Worm (Caenorhabditis elegans) whole organism, dauer: ENCODE results near the gene R11H6.2.

Experiments
- unc-62 ChIP-seq: sonication (generic microtip); optimal IDR thresholded peaks from 2 replicates; lab custom pipeline; 2017; ENCODE audit warnings: missing biosample characterization, missing genetic modification reagents, missing genetic modification characterization

R11H6.2 gene

DNA sequence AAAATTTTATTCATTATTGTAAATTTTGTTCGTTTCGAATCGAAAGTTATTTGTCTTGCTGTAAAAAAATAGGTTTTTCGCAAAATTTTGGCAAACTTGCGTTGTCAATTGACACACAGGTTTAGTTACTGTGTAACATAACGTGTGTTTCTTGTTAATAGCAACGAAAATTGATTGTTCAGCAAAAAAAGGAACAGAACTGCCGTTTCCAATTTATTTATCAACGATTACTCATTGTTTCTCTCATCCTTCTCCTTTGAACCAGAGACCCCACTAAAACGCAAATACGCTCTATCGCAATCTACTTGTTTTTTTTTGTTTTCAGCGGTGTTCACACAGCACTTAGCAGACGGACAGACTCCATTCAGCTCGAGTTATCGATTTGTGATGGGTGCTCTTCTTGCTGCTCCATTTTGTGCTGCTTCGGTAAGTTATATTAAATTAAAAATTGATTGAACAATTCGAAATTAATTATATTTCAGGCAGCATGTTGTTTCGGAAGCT lies at the start of gene R11H6.2:
R11H6.2 (plus strand) TSS at position 326 of the 504 bp plus-strand sequence.
- no peak for TF ChIP-seq unc-62

DNA sequence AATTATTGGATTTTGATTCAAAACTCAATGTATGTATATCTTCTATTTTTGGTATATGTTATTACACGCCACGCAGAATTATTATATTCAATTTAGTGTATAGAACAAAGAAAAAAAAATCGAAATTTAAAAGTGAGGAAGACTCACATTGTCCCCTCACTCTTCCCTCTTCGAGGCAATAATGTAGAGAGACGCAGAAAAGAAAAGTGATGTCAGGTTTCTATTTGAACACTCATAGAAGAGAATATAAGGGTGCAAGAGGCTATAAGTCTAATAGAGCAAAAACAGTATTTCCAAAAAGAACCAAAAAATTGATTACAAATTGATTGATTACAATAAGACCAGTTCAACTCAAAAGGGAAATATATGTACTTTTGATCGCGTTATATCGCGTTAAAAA lies 49.3 kb upstream of the R11H6.2 start:
- TF ChIP-seq unc-62, result no peak

DNA sequence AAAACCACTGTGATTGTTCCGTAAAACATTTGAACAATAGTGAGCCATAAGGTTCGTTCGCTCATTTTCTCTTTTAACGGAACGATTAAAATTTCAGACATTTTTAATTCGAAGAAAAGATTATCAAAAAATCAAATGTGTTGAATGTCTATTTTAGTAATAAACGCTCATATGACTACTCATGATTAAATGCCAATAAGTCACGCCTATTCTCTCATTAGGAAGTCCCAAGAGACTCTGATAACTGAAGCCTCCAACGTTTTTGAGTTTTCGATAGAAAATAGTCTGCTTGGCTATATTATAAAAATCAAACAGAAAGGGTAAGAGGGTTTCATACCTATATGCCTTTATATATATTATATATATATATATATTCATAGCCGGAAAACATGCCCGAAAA lies 41.6 kb upstream of the R11H6.2 start, which contains the start of gene srg-47:
srg-47 (minus strand) TSS at position 101 of the 400 bp plus-strand sequence.
- no peak for TF ChIP-seq unc-62

DNA sequence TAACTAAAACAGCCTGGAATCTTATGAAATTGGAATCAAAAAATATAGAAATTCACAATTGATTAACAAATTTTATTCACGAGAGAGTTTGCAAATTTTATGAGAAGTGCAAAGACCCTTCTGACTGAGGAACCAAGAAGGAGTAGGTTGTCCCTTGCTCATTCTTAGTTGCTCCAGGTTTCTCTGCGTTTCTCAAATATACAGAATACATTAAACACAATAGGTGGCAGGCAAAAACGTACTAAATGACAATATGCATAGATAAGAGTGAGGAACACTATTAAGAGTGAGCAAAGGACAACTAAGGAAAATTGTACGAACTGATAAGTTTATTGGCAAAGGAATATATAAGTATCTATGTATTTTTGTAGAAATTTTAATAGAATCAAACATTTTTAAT lies 39.0 kb upstream of the R11H6.2 start, which contains the start of gene C53A5.9:
C53A5.9 (minus strand) TSS at position 101 of the 400 bp plus-strand sequence.
- TF ChIP-seq unc-62, result no peak

DNA sequence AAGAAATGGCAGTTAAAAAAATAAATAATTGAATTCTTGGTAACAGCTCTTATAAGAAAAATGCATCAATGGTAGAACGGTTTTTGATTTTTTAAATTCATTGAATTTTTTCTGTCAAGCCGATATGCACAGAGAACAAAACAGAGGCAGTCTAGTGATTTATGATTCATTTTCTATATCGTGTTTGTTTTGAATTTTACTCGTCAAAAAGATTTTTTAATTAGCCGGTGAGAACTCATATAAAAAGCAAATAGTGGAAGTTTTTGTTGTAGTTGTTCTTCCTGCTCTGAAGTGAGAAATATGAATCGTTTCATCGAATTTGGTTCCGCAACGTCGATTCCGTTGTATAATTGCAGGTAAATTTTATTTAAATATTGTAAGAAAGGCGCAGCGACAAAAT lies 38.5 kb upstream of the R11H6.2 start, which contains the start of gene srt-32:
srt-32 (plus strand) TSS at position 301 of the 400 bp plus-strand sequence.
- no peak for TF ChIP-seq unc-62

DNA sequence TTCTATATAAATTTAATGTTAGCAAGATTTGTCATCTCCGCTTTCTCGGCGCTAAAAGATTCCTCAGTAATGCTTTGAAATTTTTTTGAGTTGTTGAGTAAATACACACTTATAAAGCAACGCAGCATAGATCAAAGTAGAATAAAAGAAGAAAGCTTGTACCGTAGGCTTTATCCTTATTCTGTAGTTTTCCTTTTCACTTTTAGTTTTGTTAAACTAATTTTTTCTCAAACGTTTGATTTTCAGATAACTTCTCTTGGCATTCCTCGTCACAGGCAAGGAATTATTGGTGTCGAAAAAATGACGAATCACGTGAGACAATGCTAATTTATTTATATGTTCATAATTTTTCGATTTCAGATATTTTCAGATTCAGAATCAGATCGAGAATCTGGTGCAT lies 35.2 kb upstream of the R11H6.2 start, which contains the start of gene C53A5.11:
C53A5.11 (plus strand) TSS at position 301 of the 400 bp plus-strand sequence.
- no peak for TF ChIP-seq unc-62

DNA sequence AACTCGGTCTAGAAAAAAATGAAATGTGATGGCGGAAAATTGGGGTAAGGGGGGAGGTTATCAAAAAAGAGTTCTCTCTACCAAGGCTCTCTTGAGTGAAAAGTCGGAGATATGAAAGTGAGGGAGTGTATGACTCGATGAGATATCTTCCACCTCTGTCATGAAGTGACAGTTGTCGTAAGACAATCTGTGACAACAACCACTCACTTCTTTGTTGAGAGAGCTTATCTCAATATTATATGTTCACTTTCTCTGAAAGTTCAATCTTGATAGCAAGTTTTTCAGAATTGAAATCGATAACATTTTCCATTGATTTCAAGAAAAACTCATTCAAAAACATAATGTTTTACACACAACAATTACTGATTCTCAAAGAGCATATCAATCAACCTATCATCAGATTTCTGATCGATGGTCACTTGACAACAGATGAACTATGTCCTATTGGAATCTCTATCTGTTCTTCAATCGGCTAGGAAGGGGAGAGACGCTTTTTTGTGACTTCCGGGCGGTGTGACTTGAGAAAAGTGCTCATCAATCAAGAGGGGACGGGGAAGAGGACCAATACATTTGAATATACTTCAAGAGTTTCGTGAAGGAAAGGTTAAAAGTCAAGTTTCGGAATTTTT lies 20.9 kb upstream of the R11H6.2 start:
- TF ChIP-seq unc-62, result no peak

DNA sequence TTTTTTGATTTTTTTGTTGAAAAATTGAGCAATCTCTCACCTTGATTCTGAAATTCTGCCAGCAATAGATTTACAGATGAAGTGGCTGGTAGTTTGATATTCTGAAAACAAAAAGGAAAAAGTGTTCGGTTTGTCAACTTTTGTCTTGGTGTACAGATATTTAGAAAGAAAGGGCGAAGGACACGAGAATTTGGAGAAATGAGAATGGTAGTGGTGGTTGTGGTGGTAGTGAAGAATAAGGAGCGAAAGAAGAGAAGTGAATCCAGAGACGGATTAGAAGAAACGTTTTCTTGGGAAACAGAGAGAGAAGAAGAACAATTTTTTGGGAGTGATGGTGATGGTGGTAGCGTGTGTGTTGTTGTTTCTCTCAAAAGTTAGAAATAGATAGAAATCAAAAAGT lies 18.2 kb upstream of the R11H6.2 start, which contains the start of gene gar-3:
gar-3 (minus strand) TSS at position 101 of the 400 bp plus-strand sequence.
- no peak for TF ChIP-seq unc-62

DNA sequence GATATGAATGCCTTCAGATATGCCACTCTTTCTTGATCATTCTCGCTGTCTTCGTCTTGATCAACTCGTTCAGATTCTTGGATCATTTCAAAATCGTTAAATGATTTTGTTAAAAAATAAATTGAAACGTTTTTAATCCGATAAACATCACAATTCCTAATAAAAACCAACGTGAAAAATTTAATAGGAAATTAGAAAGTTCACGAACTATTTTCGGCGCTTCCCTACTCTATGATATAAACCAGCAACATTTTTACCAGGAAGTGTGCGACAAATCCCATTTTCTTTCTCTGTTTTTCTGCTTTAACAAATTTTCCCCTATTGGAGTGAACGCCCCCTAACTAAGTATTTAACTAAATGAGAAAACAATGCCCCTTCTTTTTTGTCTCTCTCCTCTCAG lies 12.5 kb upstream of the R11H6.2 start, which contains the start of gene Y40H4A.2:
Y40H4A.2 (minus strand) TSS at position 101 of the 400 bp plus-strand sequence.
- TF ChIP-seq unc-62, result no peak

DNA sequence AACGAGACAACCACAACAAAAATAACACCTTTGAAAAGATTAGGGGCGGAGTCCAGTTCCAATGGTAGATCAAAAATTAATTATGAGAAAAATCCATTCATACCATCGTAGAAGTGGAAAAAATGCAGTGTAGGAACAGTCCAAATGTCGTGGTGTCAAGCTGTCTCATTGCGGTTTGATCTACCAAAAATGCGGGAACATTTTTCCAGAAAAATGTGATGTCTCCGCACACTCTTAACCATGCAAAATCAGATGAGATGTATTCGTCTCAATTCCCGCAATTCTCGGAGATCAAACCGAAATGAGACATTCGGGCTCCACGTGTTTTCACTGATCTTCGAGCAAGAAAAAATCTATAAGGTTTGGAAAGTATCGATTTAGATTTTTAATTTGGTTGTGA lies 3.7 kb upstream of the R11H6.2 start:
- TF ChIP-seq unc-62, result no peak

DNA sequence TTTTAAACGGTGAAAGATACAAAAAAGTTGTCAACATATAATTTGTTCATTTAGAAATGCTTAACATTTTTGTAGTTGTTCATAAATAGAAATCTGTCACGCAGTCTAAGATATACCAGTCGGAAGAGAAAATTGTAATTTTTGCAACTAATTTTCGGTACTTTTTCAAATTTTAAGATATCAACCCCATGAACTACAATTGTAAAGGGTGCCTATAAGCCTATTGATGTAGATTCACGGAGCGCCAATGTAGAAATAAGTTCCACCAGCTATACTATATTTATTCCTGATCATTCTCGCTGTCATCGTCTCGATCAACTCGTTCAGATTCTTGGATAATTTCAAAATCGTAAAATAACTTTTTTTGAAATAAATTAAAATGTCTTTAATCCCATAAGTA lies 2.9 kb upstream of the R11H6.2 start:
- no peak for TF ChIP-seq unc-62

DNA sequence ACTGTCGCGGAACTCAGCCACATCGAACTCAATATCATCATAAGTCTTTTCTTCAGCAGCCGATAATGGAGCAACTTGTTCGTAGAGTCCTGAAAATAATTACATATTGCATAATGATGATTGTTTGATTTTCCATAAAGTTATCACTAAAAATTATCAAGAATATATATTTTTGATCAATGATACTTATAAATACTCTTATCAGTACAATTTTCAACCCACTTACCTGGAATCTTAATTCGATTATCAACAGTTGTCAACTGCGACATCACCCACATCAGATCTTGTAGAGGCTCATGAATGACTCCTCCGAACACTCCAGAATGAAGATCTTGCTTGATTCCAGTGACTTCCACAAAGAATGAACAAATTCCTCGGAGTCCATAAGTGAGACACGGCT lies 1.8 kb upstream of the R11H6.2 start:
- no peak for TF ChIP-seq unc-62

DNA sequence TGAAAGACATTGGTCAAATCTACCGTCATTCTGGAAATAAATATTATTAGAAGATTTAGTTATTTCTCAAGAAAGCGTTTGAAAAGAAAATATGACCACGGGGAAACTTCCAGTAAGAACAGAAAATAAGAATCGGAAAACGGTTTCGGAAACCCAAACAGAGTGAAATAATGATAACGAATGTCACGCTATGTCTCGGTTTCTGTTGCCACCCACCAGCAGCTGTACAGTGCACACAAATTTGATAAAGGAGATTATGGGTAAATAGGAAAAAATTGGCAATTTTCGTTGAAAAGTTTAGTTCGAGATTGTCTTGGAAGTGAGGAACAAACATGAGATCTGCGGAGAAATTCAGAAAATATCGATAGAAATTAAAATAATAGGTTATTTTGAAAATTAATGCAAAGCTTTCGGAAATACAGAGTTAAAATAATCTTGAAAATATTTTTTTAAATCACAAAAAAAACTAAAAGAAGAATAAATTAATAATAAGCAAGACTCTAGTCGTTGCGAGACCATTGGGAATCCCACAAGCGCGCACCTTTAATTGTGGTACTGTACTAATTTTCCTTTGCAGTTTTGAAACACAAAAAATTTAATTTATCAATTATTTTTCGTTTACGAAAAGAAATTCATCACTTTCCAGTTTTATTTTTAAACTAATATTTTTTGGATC lies 663 bp upstream of the R11H6.2 start, which contains the start of gene pes-9:
pes-9 (minus strand) TSS at position 30 of the 676 bp plus-strand sequence.
- TF ChIP-seq unc-62, result no peak

DNA sequence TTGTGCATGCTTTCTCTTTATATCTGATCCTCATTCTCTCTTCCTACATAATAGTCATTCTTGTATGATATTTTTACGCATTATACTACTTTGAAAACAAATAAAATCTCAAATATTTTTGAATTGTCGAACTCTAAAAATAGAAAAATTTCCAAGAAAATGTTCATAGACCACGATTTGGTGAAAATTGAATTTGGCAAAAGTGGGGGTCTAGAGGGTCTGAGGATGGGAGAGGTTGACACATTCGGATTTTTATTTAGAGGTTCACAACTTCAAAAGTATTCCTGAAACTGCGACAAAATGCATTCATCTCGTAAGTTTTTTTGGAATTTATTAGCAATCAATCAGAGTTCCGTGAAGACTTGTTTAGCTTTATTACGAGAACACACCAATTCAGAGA lies 2.2 kb downstream of the R11H6.2 start, which contains the start of gene glb-22:
glb-22 (plus strand) TSS at position 301 of the 400 bp plus-strand sequence.
- TF ChIP-seq unc-62, result no peak

DNA sequence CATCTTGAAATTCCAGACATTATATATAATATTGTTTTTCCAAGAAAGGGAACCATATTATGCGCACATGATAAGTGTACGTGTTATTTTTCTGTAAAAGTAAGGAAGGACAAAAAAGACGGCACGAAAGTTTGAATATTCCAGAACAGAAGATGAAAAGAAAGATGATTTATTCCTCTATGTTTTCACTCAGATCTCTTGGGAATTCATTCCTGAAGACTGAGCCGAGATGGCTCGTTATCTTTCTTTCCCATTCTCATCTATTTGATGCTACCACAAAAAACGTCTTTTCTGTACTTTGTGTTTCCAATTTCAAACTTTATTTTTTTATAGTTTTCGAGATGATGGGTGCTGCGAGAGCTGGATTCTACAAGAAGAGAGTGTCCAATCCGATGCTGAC lies 5.9 kb downstream of the R11H6.2 start:
- TF ChIP-seq unc-62, result no peak

DNA sequence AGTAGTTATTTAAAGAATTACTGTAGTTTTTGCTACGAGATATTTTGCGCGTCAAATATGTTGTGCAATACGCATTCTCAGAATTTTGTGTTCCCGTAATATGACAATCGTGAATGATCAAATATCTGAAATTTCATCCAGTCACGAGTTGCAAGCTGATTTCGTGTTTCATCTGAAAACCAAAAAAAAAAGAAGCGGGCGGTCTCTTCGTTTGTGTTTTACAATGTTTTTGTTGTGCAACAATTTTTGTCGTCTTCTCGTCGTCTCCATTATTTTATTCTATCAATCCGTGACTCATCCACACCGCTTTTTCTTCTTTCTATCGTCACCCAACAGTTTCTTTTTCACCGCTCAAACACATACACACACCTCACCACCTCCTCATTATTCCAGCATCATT lies 11.8 kb downstream of the R11H6.2 start, which contains the start of gene R11H6.4:
R11H6.4 (plus strand) TSS at position 301 of the 400 bp plus-strand sequence.
- no peak for TF ChIP-seq unc-62

DNA sequence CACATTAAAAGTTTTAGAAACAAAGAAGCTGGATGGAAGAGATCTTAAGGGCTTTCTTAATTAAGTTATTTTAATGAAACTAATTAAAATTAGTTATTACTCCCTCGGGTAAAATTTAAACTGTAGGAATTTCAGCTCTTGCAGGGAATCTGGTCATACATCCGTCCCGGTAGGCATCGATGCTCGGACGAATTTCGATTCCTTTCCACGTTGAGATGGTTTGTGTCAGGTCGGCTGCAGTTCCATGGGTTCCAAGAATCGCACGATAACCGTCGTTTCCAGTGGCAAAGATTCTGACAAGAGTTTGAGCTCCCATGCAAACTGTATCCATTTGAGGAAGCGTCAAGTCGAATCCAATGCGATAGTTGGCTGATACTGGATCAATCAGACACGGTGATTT lies 13.0 kb downstream of the R11H6.2 start:
- no peak for TF ChIP-seq unc-62
